Worm (Caenorhabditis elegans): ENCODE data around the gene nhr-157.

The nhr-157 gene

ce11 chrV:3870359-3870758 is 1.6 kb upstream of the nhr-157 start:
- no peak for TF ChIP-seq ztf-23 (GFP tag; IDR thresholded peaks at IDR 0.05)
- no peak for TF ChIP-seq cog-1 (tag; optimal IDR thresholded peaks at IDR 0.05)
- no peak for TF ChIP-seq flt-1 (GFP tag; IDR thresholded peaks at IDR 0.05)
- no peak for TF ChIP-seq T22C8.4 (GFP tag; IDR thresholded peaks at IDR 0.05)
- no peak for TF ChIP-seq med-1 (GFP tag; optimal IDR thresholded peaks at IDR 0.05; ENCODE audit: insufficient read depth)
- TF ChIP-seq ref-1 (GFP tag; conservative IDR thresholded peaks at IDR 0.05): no peak
- TF ChIP-seq tab-1 (GFP tag; IDR thresholded peaks at IDR 0.05): no peak

ce11 chrV:3865273-3865672 is 3.5 kb downstream of the nhr-157 start:
- no peak for TF ChIP-seq tab-1 (GFP tag; IDR thresholded peaks at IDR 0.05)
- TF ChIP-seq cog-1 (tag; optimal IDR thresholded peaks at IDR 0.05): no peak
- no peak for TF ChIP-seq flt-1 (GFP tag; IDR thresholded peaks at IDR 0.05)
- no peak for TF ChIP-seq T22C8.4 (GFP tag; IDR thresholded peaks at IDR 0.05)
- TF ChIP-seq ztf-29 (GFP tag; IDR thresholded peaks at IDR 0.05): no peak
- TF ChIP-seq med-1 (GFP tag; optimal IDR thresholded peaks at IDR 0.05; ENCODE audit: insufficient read depth): no peak

- TF ChIP-seq med-1 (GFP tag; optimal IDR thresholded peaks at IDR 0.05; ENCODE audit: insufficient read depth) (no peak), flt-1 (GFP tag; IDR thresholded peaks at IDR 0.05) (no peak), cog-1 (tag; optimal IDR thresholded peaks at IDR 0.05) (no peak), ztf-23 (GFP tag; IDR thresholded peaks at IDR 0.05) (no peak), tab-1 (GFP tag; IDR thresholded peaks at IDR 0.05) (no peak), ref-1 (GFP tag; conservative IDR thresholded peaks at IDR 0.05) (no peak), T22C8.4 (GFP tag; IDR thresholded peaks at IDR 0.05) (no peak), klf-2 (GFP tag; conservative IDR thresholded peaks at IDR 0.05) (no peak), ztf-29 (GFP tag; IDR thresholded peaks at IDR 0.05) (no peak)
These were observed 6.0 kb downstream of the nhr-157 start, which contains the start of gene nhr-187 for ce11 chrV:3862851-3863250. Gene nhr-187 (minus strand): TSS chrV:3862951.

ce11 chrV:3860123-3860522 is 8.7 kb downstream of the nhr-157 start, which contains the start of gene nhr-189:
Gene nhr-189 (minus strand): TSS chrV:3860243.
- TF ChIP-seq tab-1 (GFP tag; IDR thresholded peaks at IDR 0.05) (no peak), flt-1 (GFP tag; IDR thresholded peaks at IDR 0.05) (no peak), cog-1 (tag; optimal IDR thresholded peaks at IDR 0.05) (no peak)

ce11 chrV:3857778-3858177 is 11.0 kb downstream of the nhr-157 start, which contains the start of gene nhr-188:
Gene nhr-188 (minus strand): TSS chrV:3857861.
- TF ChIP-seq tab-1 (GFP tag; IDR thresholded peaks at IDR 0.05) (no peak), T22C8.4 (GFP tag; IDR thresholded peaks at IDR 0.05) (no peak)

- TF ChIP-seq klf-2 (GFP tag; conservative IDR thresholded peaks at IDR 0.05) (no peak), flt-1 (GFP tag; IDR thresholded peaks at IDR 0.05) (no peak), cog-1 (tag; optimal IDR thresholded peaks at IDR 0.05) (no peak), T22C8.4 (GFP tag; IDR thresholded peaks at IDR 0.05) (no peak), ztf-23 (GFP tag; IDR thresholded peaks at IDR 0.05) (no peak), ztf-29 (GFP tag; IDR thresholded peaks at IDR 0.05) (no peak)
These were observed 12.9 kb downstream of the nhr-157 start for ce11 chrV:3855916-3856315.

ce11 chrV:3854847-3855246 is 14.0 kb downstream of the nhr-157 start, which contains the start of gene nhr-186:
Gene nhr-186 (minus strand): TSS chrV:3854947.
- TF ChIP-seq klf-2 (GFP tag; conservative IDR thresholded peaks at IDR 0.05): no peak
- no peak for TF ChIP-seq cog-1 (tag; optimal IDR thresholded peaks at IDR 0.05)
- TF ChIP-seq T22C8.4 (GFP tag; IDR thresholded peaks at IDR 0.05): no peak
- no peak for TF ChIP-seq med-1 (GFP tag; optimal IDR thresholded peaks at IDR 0.05; ENCODE audit: insufficient read depth)
- no peak for TF ChIP-seq ztf-23 (GFP tag; IDR thresholded peaks at IDR 0.05)
- TF ChIP-seq flt-1 (GFP tag; IDR thresholded peaks at IDR 0.05): no peak
- TF ChIP-seq ref-1 (GFP tag; conservative IDR thresholded peaks at IDR 0.05): no peak
- no peak for TF ChIP-seq ztf-29 (GFP tag; IDR thresholded peaks at IDR 0.05)

ce11 chrV:3851760-3852159 is 17.0 kb downstream of the nhr-157 start:
- TF ChIP-seq ztf-23 (GFP tag; IDR thresholded peaks at IDR 0.05) (no peak), klf-2 (GFP tag; conservative IDR thresholded peaks at IDR 0.05) (no peak), T22C8.4 (GFP tag; IDR thresholded peaks at IDR 0.05) (no peak), med-1 (GFP tag; optimal IDR thresholded peaks at IDR 0.05; ENCODE audit: insufficient read depth) (no peak), flt-1 (GFP tag; IDR thresholded peaks at IDR 0.05) (no peak), ref-1 (GFP tag; conservative IDR thresholded peaks at IDR 0.05) (no peak), ztf-29 (GFP tag; IDR thresholded peaks at IDR 0.05) (no peak), tab-1 (GFP tag; IDR thresholded peaks at IDR 0.05) (no peak), cog-1 (tag; optimal IDR thresholded peaks at IDR 0.05) (no peak)

ce11 chrV:3847268-3847667 is 21.5 kb downstream of the nhr-157 start, which contains the start of gene nhr-185:
Gene nhr-185 (minus strand): TSS chrV:3847368.
- TF ChIP-seq ztf-23 (GFP tag; IDR thresholded peaks at IDR 0.05): no peak
- TF ChIP-seq klf-2 (GFP tag; conservative IDR thresholded peaks at IDR 0.05): no peak
- no peak for TF ChIP-seq ref-1 (GFP tag; conservative IDR thresholded peaks at IDR 0.05)
- TF ChIP-seq tab-1 (GFP tag; IDR thresholded peaks at IDR 0.05): no peak
- no peak for TF ChIP-seq T22C8.4 (GFP tag; IDR thresholded peaks at IDR 0.05)
- TF ChIP-seq ztf-29 (GFP tag; IDR thresholded peaks at IDR 0.05): no peak

ce11 chrV:3843926-3844325 is 24.9 kb downstream of the nhr-157 start, which contains the start of gene ugt-32:
Gene ugt-32 (minus strand): TSS chrV:3844007.
- TF ChIP-seq klf-2 (GFP tag; conservative IDR thresholded peaks at IDR 0.05) (no peak), ref-1 (GFP tag; conservative IDR thresholded peaks at IDR 0.05) (no peak), T22C8.4 (GFP tag; IDR thresholded peaks at IDR 0.05) (no peak), ztf-23 (GFP tag; IDR thresholded peaks at IDR 0.05) (no peak), cog-1 (tag; optimal IDR thresholded peaks at IDR 0.05) (no peak), med-1 (GFP tag; optimal IDR thresholded peaks at IDR 0.05; ENCODE audit: insufficient read depth) (no peak), flt-1 (GFP tag; IDR thresholded peaks at IDR 0.05) (no peak), ztf-29 (GFP tag; IDR thresholded peaks at IDR 0.05) (no peak), tab-1 (GFP tag; IDR thresholded peaks at IDR 0.05) (no peak)

ce11 chrV:3841462-3841861 is 27.3 kb downstream of the nhr-157 start:
- TF ChIP-seq klf-2 (GFP tag; conservative IDR thresholded peaks at IDR 0.05) (no peak), ref-1 (GFP tag; conservative IDR thresholded peaks at IDR 0.05) (no peak), tab-1 (GFP tag; IDR thresholded peaks at IDR 0.05) (no peak), ztf-23 (GFP tag; IDR thresholded peaks at IDR 0.05) (no peak), ztf-29 (GFP tag; IDR thresholded peaks at IDR 0.05) (no peak), cog-1 (tag; optimal IDR thresholded peaks at IDR 0.05) (no peak), med-1 (GFP tag; optimal IDR thresholded peaks at IDR 0.05; ENCODE audit: insufficient read depth) (no peak), flt-1 (GFP tag; IDR thresholded peaks at IDR 0.05) (no peak), T22C8.4 (GFP tag; IDR thresholded peaks at IDR 0.05) (no peak)
